Worm (Caenorhabditis elegans) whole organism, late embryonic: Measurements from ENCODE around the gene T08B6.9.

Experiments used
- T23F11.4 ChIP-seq: fragments of 200-800 bp; sonication (Bioruptor generic); optimal IDR thresholded peaks from 2 replicates; lab custom pipeline; 2018; ENCODE audit warnings: mild to moderate bottlenecking, missing genetic modification characterization, missing compliant biosample characterization
- ama-1 ChIP-seq: fragments of 150-350 bp; optimal IDR thresholded peaks from 2 replicates; lab custom pipeline; 2014
- ceh-22 ChIP-seq: sonication (generic microtip); optimal IDR thresholded peaks from 2 replicates; lab custom pipeline; 2017; ENCODE audit warnings: missing biosample characterization, missing genetic modification characterization
- ceh-24 ChIP-seq: sonication (generic microtip); optimal IDR thresholded peaks from 2 replicates; lab custom pipeline; 2016; ENCODE audit warnings: mild to moderate bottlenecking, missing genetic modification characterization, missing compliant biosample characterization
- dve-1 ChIP-seq: sonication (generic microtip); optimal IDR thresholded peaks from 2 replicates; lab custom pipeline; 2017; ENCODE audit warnings: antibody characterized with exemption, mild to moderate bottlenecking, missing genetic modification characterization, missing compliant biosample characterization
- elt-2 ChIP-seq: sonication (generic microtip); optimal IDR thresholded peaks from 2 replicates; lab custom pipeline; 2016; ENCODE audit warnings: missing genetic modification reagents, missing genetic modification characterization, missing compliant biosample characterization
- elt-4 ChIP-seq: sonication (generic microtip); optimal IDR thresholded peaks from 2 replicates; lab custom pipeline; 2016; ENCODE audit warnings: missing genetic modification characterization, missing compliant biosample characterization
- gmeb-2 ChIP-seq: sonication (generic microtip); optimal IDR thresholded peaks from 2 replicates; lab custom pipeline; 2016; ENCODE audit warnings: missing genetic modification characterization, inconsistent platforms, missing compliant biosample characterization
- lin-11 ChIP-seq: fragments of 200-800 bp; sonication (Bioruptor generic); optimal IDR thresholded peaks from 2 replicates; lab custom pipeline; 2018; ENCODE audit warnings: mild to moderate bottlenecking, missing genetic modification characterization, missing compliant biosample characterization
- nfya-1 ChIP-seq: sonication (generic microtip); optimal IDR thresholded peaks from 2 replicates; lab custom pipeline; 2017; ENCODE audit warnings: missing genetic modification characterization, mild to moderate bottlenecking, missing compliant biosample characterization, antibody characterized with exemption, moderate library complexity
- nhr-11 ChIP-seq: fragments of 150-350 bp; optimal IDR thresholded peaks from 2 replicates; lab custom pipeline; 2014; ENCODE audit warnings: missing biosample characterization, missing genetic modification characterization
- syd-9 ChIP-seq: sonication (generic microtip); optimal IDR thresholded peaks from 2 replicates; lab custom pipeline; 2016; ENCODE audit warnings: mild to moderate bottlenecking, missing genetic modification characterization, moderate library complexity, missing compliant biosample characterization
- tbx-2 ChIP-seq: sonication (generic microtip); optimal IDR thresholded peaks from 2 replicates; lab custom pipeline; 2016; ENCODE audit warnings: missing genetic modification characterization, missing compliant biosample characterization
- zip-5 ChIP-seq: sonication (generic microtip); optimal IDR thresholded peaks from 2 replicates; lab custom pipeline; 2016; ENCODE audit warnings: missing genetic modification characterization, missing compliant biosample characterization

- no peak for TF ChIP-seq lin-11 (tag; lab: Kevin White, UChicago)
- TF ChIP-seq elt-4 = no peak
- TF ChIP-seq syd-9 = no peak
- TF ChIP-seq tbx-2 = no peak
- TF ChIP-seq gmeb-2 = no peak
- no peak for TF ChIP-seq dve-1 (tag; lab: Kevin White, UChicago)
- no peak for TF ChIP-seq zip-5 (tag; lab: Kevin White, UChicago)
- no peak for TF ChIP-seq ama-1 (lab: Kevin White, UChicago)
- TF ChIP-seq ceh-22 = no peak
- no peak for TF ChIP-seq ceh-24
- TF ChIP-seq elt-2 (tag; lab: Kevin White, UChicago) = no peak
- no peak for TF ChIP-seq nhr-11 (tag; lab: Kevin White, UChicago)
- TF ChIP-seq T23F11.4 (GFP tag; lab: Kevin White, UChicago) = no peak
- no peak for TF ChIP-seq nfya-1 (tag; lab: Kevin White, UChicago)
Measured at ce11 chrIV:4866599-4866998, 24.0 kb upstream of the T08B6.9 start.
